Fruit fly (Drosophila melanogaster) whole organism, prepupa: Measurements from ENCODE around the gene CG3104.
A peak's percentile ranks its signal among the peaks of the same experiment; 100 is the strongest.

Experiments used
- Blimp-1 ChIP-seq: fragments of 200-800 bp; sonication (Bioruptor generic); optimal IDR thresholded peaks from 3 replicates; lab custom pipeline; 2017; ENCODE audit warnings: missing biosample characterization, missing genetic modification characterization, mild to moderate bottlenecking, moderate library complexity, missing genetic modification reagents
- CG16779 ChIP-seq: fragments of 200-800 bp; sonication (Bioruptor generic); optimal IDR thresholded peaks from 3 replicates; lab custom pipeline; 2017; ENCODE audit warnings: missing biosample characterization, mild to moderate bottlenecking, missing genetic modification characterization
- CG32006 ChIP-seq: fragments of 200-800 bp; sonication (Bioruptor generic); optimal IDR thresholded peaks from 3 replicates; lab custom pipeline; 2017; ENCODE audit warnings: missing biosample characterization, mild to moderate bottlenecking, missing genetic modification characterization
- CG4318 ChIP-seq: fragments of 200-800 bp; sonication (Bioruptor generic); optimal IDR thresholded peaks from 3 replicates; lab custom pipeline; 2017; ENCODE audit warnings: missing biosample characterization, mild to moderate bottlenecking, missing genetic modification characterization
- CG6808 ChIP-seq: fragments of 200-800 bp; sonication (Bioruptor generic); optimal IDR thresholded peaks from 3 replicates; lab custom pipeline; 2017; ENCODE audit warnings: missing biosample characterization, missing genetic modification characterization, mild to moderate bottlenecking, moderate library complexity, missing genetic modification reagents
- Eip78C ChIP-seq: fragments of 200-800 bp; sonication (Bioruptor generic); peaks from one replicate; lab custom pipeline; 2016; ENCODE audit warnings: missing biosample characterization, missing genetic modification characterization
- Gug ChIP-seq: fragments of 200-800 bp; sonication (Bioruptor generic); IDR thresholded peaks from 2 replicates; pipeline ENCODE4 v1.3.6; 2022; ENCODE audit warnings: missing biosample characterization, missing genetic modification characterization
- OdsH ChIP-seq: fragments of 200-800 bp; sonication (Bioruptor generic); optimal IDR thresholded peaks from 3 replicates; lab custom pipeline; 2016; ENCODE audit warnings: missing biosample characterization, missing genetic modification characterization
- dsx ChIP-seq: fragments of 200-800 bp; optimal IDR thresholded peaks from 3 replicates; lab custom pipeline; 2019; ENCODE audit warnings: missing biosample characterization, mild to moderate bottlenecking, missing genetic modification characterization, moderate library complexity; ENCODE audit not compliant: poor library complexity, severe bottlenecking
- eg ChIP-seq: fragments of 200-800 bp; sonication (Bioruptor generic); IDR thresholded peaks from 3 replicates; pipeline ENCODE4 v1.3.6; 2022; ENCODE audit warnings: missing biosample characterization, missing genetic modification characterization
- fkh ChIP-seq: fragments of 200-800 bp; sonication (Bioruptor generic); optimal IDR thresholded peaks from 3 replicates; lab custom pipeline; 2017; ENCODE audit warnings: missing biosample characterization, mild to moderate bottlenecking, missing genetic modification characterization, moderate library complexity
- net ChIP-seq: fragments of 200-800 bp; sonication (Bioruptor generic); optimal IDR thresholded peaks from 3 replicates; lab custom pipeline; 2016; ENCODE audit warnings: missing biosample characterization, missing genetic modification characterization
- spab ChIP-seq: fragments of 200-800 bp; sonication (Bioruptor generic); optimal IDR thresholded peaks from 2 replicates; lab custom pipeline; 2017; ENCODE audit warnings: missing biosample characterization, mild to moderate bottlenecking, missing genetic modification characterization, missing genetic modification reagents

DNA sequence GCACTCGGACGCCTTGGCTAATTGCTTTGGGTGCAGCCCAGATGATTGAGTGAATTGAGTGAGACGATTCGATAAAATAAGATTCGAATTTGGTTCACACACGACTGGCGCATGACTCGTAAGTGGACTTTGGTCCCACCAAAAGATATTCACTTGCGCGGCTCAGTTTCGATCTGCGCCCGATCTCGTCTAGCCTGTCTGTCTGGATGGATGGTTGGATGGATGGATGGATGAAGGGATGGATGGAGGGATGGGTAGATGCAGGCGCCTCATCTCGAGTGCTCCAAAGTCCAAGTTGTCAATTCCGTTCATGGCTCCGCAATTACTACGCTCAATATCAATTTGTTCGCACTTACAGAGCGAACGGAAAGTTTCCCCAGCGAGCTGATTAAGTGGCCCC lies 53.1 kb downstream of the CG3104 start:
- TF ChIP-seq fkh (GFP tag; lab: Kevin White, UChicago), result no peak
- no peak for TF ChIP-seq CG32006 (GFP tag; lab: Kevin White, UChicago)
- 0 out of 3 replicates have a peak, but pooled peaks have one; percentile 37 for TF ChIP-seq eg (GFP tag; lab: Robert Waterston, UW)
- peak; percentile 76 for TF ChIP-seq Eip78C
- TF ChIP-seq CG4318 (GFP tag; lab: Kevin White, UChicago), result no peak
- peak; percentile 73 for TF ChIP-seq spab
- TF ChIP-seq net, result peak; percentile 38
- TF ChIP-seq CG6808 (GFP tag; lab: Kevin White, UChicago), result peak; percentile 84
- TF ChIP-seq Blimp-1, result no peak
- TF ChIP-seq CG16779 (tag; lab: Kevin White, UChicago), result peak; percentile 39
- TF ChIP-seq dsx (GFP tag; lab: Kevin White, UChicago), result no peak
- TF ChIP-seq Gug (GFP tag; lab: Robert Waterston, UW), result no peak
- TF ChIP-seq OdsH (GFP tag; lab: Kevin White, UChicago), result no peak
